Fruit fly (Drosophila melanogaster) ovary, adult (tissue): Measurements from ENCODE around the gene Ir94e.

Experiments
- CG17801 ChIP-seq: fragments of 200-800 bp; optimal IDR thresholded peaks from 2 replicates; lab custom pipeline; 2019; ENCODE audit warnings: missing biosample characterization, mild to moderate bottlenecking, missing genetic modification characterization, moderate library complexity; ENCODE audit not compliant: partially characterized antibody

Gene Ir94e

dm6 chr3R:23416579-23416978 lies 11.3 kb downstream of the Ir94e start:
- no peak for TF ChIP-seq CG17801

DNA sequence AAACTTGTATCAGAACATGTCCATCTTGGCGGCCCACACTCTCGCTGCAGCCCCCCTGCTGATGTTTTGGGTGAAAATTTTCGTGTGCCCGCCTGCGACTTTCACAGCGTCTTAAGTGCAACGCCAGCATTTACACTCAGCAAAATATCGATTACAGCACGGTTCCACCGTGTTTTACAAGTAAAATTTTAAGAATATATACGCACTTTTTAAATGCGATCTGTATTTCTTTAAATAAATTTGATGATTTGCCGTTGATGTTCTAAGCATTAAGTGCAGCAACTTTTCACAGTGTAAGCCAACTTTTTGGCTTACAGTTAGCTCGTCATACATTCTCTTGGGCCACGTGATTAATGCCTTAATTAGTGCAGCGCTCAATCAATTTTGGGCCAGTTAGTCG lies 12.3 kb downstream of the Ir94e start:
- no peak for TF ChIP-seq CG17801

dm6 chr3R:23421925-23422324 lies 16.6 kb downstream of the Ir94e start:
- TF ChIP-seq CG17801, result no peak

DNA sequence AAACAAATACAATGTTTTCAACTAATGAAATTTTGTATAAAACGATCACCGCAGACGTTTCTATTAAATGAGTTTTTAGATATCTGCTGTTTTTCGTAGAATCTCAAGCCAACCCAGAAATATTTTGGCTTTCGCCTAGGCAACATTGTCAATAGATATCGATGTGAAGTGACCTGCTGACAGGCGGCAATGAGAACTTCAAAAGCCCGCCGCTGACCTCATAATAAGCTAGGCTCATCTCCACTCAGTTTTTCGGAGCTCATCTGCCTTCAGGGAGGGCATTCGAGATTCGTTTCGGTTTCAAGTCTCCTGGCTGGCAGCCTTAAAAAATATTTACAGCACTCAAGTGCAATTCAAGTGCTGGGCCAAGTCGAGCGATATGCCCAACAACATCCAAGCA lies 19.8 kb downstream of the Ir94e start:
- TF ChIP-seq CG17801, result no peak

- no peak for TF ChIP-seq CG17801
Measured at dm6 chr3R:23425929-23426328, 20.6 kb downstream of the Ir94e start, which contains the start of gene CG43694. TSS of gene CG43694 (minus strand) at chr3R:23426029.

- no peak for TF ChIP-seq CG17801
Measured at dm6 chr3R:23431355-23431754, 26.0 kb downstream of the Ir94e start.

dm6 chr3R:23438184-23438787 lies 33.0 kb downstream of the Ir94e start:
- no peak for TF ChIP-seq CG17801

DNA sequence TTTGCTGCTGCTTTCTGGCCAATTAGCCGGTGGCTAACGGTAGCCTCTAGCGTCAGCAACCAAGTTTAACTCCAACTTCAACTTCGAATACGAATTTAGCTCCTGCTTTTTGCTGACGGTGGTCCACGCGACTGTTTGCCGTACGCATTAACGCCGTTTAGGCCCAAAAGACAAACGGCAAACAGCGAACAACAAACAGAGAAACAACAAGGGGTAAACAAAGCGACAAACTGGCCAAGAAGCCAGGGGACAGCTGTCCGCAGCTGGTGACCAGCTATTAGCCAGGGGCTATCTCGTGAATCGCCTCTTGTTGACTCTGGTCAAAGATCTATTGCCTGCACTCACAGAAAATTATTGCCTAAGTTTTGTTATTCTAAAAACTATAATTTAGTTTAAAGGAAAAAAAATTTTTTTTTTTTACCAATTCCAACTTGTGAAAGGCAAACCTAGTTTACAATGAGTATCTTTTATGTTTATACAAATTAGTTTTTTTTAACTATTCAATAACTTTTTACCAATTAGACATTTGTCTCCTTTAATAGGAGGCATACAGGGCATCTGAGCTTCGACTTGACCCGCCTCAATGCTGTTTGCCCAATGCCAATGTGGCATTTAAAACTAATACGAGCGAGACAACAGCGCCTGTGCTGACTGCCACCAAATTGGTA lies 40.1 kb downstream of the Ir94e start:
- no peak for TF ChIP-seq CG17801

dm6 chr3R:23455866-23456265 lies 50.6 kb downstream of the Ir94e start:
- no peak for TF ChIP-seq CG17801
